Worm (Caenorhabditis elegans): ENCODE data around the gene K04D7.6.

K04D7.6 gene

DNA sequence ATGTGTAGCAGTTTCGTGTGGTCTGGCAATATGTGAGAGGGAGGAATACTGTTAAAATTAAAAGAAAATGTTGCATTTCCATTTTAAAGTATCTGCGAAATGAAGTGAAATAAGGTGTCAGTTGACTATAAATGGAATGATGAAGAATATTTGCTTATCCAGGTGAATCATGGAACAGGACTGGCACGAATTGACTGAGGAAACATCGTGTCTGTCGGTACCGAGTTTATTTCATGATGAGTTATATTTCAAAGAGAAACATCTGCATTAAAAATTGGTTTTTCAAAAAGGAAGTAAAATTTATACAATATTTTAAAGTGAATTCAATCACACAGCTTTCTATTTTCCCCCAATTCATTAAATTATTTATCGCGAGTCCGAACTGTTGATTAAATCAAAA, 21.5 kb upstream of the K04D7.6 start, which contains the start of gene F01G10.6:
F01G10.6 (minus strand) TSS at position 101 of the 400 bp plus-strand sequence.
- TF ChIP-seq ets-7 (tag; optimal IDR thresholded peaks at IDR 0.05) (no peak), tbx-37 (GFP tag; conservative IDR thresholded peaks at IDR 0.05) (no peak), hmbx-1 (tag; optimal IDR thresholded peaks at IDR 0.05) (no peak), ceh-13 (GFP tag; optimal IDR thresholded peaks at IDR 0.05) (no peak), aly-1 (tag; optimal IDR thresholded peaks at IDR 0.05) (no peak), hnd-1 (tag; optimal IDR thresholded peaks at IDR 0.05) (no peak), pes-1 (GFP tag; IDR thresholded peaks at IDR 0.05) (no peak), flt-1 (GFP tag; IDR thresholded peaks at IDR 0.05) (no peak), B0310.2 (tag; optimal IDR thresholded peaks at IDR 0.05) (no peak), tra-4 (tag; optimal IDR thresholded peaks at IDR 0.05) (no peak)

DNA sequence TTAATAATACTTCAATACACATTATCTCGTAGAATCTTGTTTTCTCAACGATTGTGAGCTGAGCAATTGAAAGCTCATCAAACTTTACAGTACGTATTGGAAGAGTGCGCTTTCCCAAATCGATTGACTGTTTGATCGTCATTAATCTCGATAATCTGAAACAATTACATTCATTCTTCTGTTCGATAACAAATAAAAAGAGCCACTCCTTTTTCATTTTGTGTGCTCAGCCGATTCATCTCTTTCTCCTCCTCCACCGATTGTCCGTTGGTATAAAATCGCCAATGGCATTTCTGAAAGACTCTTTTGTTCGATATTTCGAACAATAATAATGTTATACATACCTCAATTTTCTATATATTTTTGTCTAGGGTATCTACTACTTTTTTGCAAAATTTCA, 17.6 kb upstream of the K04D7.6 start, which contains the start of gene nas-12:
nas-12 (plus strand) TSS at position 301 of the 400 bp plus-strand sequence.
- TF ChIP-seq ama-1 (optimal IDR thresholded peaks at IDR 0.05) (no peak), scrt-1 (GFP tag; IDR thresholded peaks at IDR 0.05) (no peak), F13C5.2 (tag; optimal IDR thresholded peaks at IDR 0.05) (no peak), tbx-11 (GFP tag; IDR thresholded peaks at IDR 0.05) (no peak), ets-7 (tag; optimal IDR thresholded peaks at IDR 0.05) (no peak), flt-1 (GFP tag; IDR thresholded peaks at IDR 0.05) (no peak), aly-1 (tag; optimal IDR thresholded peaks at IDR 0.05) (no peak), B0310.2 (tag; optimal IDR thresholded peaks at IDR 0.05) (no peak), ceh-36 (tag; optimal IDR thresholded peaks at IDR 0.05) (no peak), sea-1 (GFP tag; conservative IDR thresholded peaks at IDR 0.05) (no peak), tra-4 (tag; optimal IDR thresholded peaks at IDR 0.05) (no peak), pes-1 (GFP tag; IDR thresholded peaks at IDR 0.05) (no peak), hnd-1 (tag; optimal IDR thresholded peaks at IDR 0.05) (no peak), ceh-13 (GFP tag; optimal IDR thresholded peaks at IDR 0.05) (no peak), tbx-37 (GFP tag; conservative IDR thresholded peaks at IDR 0.05) (no peak), hmg-4 (GFP tag; optimal IDR thresholded peaks at IDR 0.05) (no peak), hmbx-1 (tag; optimal IDR thresholded peaks at IDR 0.05) (no peak)

DNA sequence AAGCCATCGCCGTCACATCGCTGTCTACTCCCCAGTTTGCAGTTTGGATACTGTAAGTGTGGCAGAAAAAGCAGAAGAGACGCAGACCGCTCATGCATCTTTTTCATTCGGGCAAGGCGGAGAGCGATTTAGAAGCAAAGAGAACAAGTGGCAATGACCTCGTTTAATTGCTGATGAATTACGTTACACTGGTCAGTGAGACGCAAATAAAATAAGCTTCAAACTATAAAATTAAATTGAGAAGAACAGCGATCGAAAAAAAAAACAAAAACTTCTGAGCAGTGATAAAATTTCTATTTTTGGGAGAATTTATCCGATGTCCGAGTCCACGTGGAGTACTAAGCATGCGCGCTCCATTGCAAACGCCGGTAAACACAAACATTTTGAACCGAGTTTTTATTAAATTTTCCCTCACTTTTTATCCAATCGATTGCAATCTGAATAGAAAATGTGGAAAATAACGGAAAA, 16.1 kb upstream of the K04D7.6 start, which contains the start of gene C24F3.2:
C24F3.2 (plus strand) TSS at position 418 of the 468 bp plus-strand sequence.
- TF ChIP-seq hnd-1 (tag; optimal IDR thresholded peaks at IDR 0.05) (no peak), tbx-11 (GFP tag; IDR thresholded peaks at IDR 0.05) (no peak), tbx-37 (GFP tag; conservative IDR thresholded peaks at IDR 0.05) (no peak), ceh-36 (tag; optimal IDR thresholded peaks at IDR 0.05) (no peak), F13C5.2 (tag; optimal IDR thresholded peaks at IDR 0.05) (no peak), ama-1 (optimal IDR thresholded peaks at IDR 0.05) (no peak), pes-1 (GFP tag; IDR thresholded peaks at IDR 0.05) (no peak), tra-4 (tag; optimal IDR thresholded peaks at IDR 0.05) (no peak), flt-1 (GFP tag; IDR thresholded peaks at IDR 0.05) (no peak), ceh-13 (GFP tag; optimal IDR thresholded peaks at IDR 0.05) (no peak), sea-1 (GFP tag; conservative IDR thresholded peaks at IDR 0.05) (no peak)

DNA sequence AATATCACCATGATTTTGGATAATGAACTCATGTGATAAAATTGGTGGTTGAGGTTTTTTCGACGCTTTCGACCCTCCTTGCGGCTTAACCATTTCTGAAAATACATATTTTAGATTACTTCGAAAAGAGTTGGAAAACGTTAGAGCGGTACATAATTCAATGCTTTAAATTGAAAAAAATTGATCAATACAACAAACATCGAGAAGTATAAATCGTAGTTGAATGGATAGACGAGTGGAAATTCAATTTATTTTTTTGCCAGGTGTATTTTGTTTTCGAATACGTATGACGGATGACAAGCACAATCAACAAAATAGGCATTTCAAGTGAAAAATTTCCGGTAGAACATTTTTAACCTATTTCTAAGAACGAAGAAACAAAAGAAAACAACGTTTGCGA, 15.1 kb upstream of the K04D7.6 start, which contains the start of gene tram-1:
tram-1 (minus strand) TSS at position 101 of the 400 bp plus-strand sequence.
- TF ChIP-seq F13C5.2 (tag; optimal IDR thresholded peaks at IDR 0.05) (no peak), sea-1 (GFP tag; conservative IDR thresholded peaks at IDR 0.05) (no peak), ets-7 (tag; optimal IDR thresholded peaks at IDR 0.05) (no peak), tra-4 (tag; optimal IDR thresholded peaks at IDR 0.05) (no peak), ceh-36 (tag; optimal IDR thresholded peaks at IDR 0.05) (no peak), tbx-11 (GFP tag; IDR thresholded peaks at IDR 0.05) (no peak), ceh-13 (GFP tag; optimal IDR thresholded peaks at IDR 0.05) (no peak), scrt-1 (GFP tag; IDR thresholded peaks at IDR 0.05) (no peak), aly-1 (tag; optimal IDR thresholded peaks at IDR 0.05) (no peak), hmbx-1 (tag; optimal IDR thresholded peaks at IDR 0.05) (no peak), pes-1 (GFP tag; IDR thresholded peaks at IDR 0.05) (no peak), tbx-37 (GFP tag; conservative IDR thresholded peaks at IDR 0.05) (no peak), hnd-1 (tag; optimal IDR thresholded peaks at IDR 0.05) (no peak), hmg-4 (GFP tag; optimal IDR thresholded peaks at IDR 0.05) (no peak), flt-1 (GFP tag; IDR thresholded peaks at IDR 0.05) (no peak), B0310.2 (tag; optimal IDR thresholded peaks at IDR 0.05) (no peak)

DNA sequence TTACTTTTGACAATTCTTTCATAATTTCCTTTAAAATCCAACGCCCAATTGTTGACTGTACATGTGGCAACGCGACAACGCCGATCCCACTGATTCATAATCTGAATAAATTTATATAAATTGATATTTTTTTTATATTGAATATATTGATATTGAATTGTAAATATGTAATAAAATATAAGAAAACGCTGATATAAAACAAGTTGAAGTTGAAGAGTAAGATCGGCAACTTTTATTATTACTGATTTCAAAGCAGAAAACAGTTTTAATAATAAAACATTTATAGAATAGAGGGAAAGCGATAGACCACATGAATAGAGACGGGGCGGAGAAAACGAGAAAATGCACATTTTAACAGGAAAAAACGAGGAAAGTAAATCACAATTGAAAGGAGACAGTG, 13.1 kb upstream of the K04D7.6 start, which contains the start of gene qns-1:
qns-1 (minus strand) TSS at position 101 of the 400 bp plus-strand sequence.
- TF ChIP-seq ets-7 (tag; optimal IDR thresholded peaks at IDR 0.05) (no peak), ceh-13 (GFP tag; optimal IDR thresholded peaks at IDR 0.05) (no peak), hmbx-1 (tag; optimal IDR thresholded peaks at IDR 0.05) (no peak), tbx-37 (GFP tag; conservative IDR thresholded peaks at IDR 0.05) (no peak), tra-4 (tag; optimal IDR thresholded peaks at IDR 0.05) (no peak), tbx-11 (GFP tag; IDR thresholded peaks at IDR 0.05) (no peak), flt-1 (GFP tag; IDR thresholded peaks at IDR 0.05) (no peak), sea-1 (GFP tag; conservative IDR thresholded peaks at IDR 0.05) (no peak), ama-1 (optimal IDR thresholded peaks at IDR 0.05) (no peak), scrt-1 (GFP tag; IDR thresholded peaks at IDR 0.05) (no peak), pes-1 (GFP tag; IDR thresholded peaks at IDR 0.05) (no peak), F13C5.2 (tag; optimal IDR thresholded peaks at IDR 0.05) (no peak), hmg-4 (GFP tag; optimal IDR thresholded peaks at IDR 0.05) (no peak), ceh-36 (tag; optimal IDR thresholded peaks at IDR 0.05) (no peak), B0310.2 (tag; optimal IDR thresholded peaks at IDR 0.05) (no peak), aly-1 (tag; optimal IDR thresholded peaks at IDR 0.05) (no peak), hnd-1 (tag; optimal IDR thresholded peaks at IDR 0.05) (no peak)

DNA sequence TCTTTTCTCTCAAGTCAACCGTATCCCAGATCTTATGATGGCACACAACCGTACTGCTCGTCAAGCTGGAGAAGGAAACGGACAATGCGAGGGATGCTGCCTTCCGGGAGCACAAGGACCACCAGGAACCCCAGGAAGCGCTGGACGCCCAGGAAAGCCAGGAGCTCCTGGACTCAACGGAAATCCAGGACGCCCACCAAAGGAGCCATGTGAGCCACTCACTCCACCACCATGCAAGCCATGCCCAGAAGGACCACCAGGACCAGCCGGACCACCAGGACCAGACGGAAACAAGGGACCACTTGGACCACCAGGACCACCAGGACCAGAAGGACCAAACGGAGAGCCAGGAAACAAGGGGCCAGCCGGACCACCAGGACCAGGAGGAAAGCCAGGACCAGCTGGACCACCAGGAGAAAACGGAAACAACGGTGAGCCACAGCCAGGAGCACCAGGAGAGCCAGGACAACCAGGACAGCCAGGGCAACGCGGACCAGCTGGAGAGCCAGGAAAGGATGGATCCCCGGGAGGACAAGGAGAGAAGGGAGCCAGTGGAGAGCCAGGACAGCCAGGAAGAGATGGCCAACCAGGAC, 10.7 kb upstream of the K04D7.6 start:
- TF ChIP-seq tbx-37 (GFP tag; conservative IDR thresholded peaks at IDR 0.05) = no peak
- TF ChIP-seq ceh-13 (GFP tag; optimal IDR thresholded peaks at IDR 0.05) = no peak
- TF ChIP-seq tra-4 (tag; optimal IDR thresholded peaks at IDR 0.05) = no peak
- no peak for TF ChIP-seq sea-1 (GFP tag; conservative IDR thresholded peaks at IDR 0.05)
- TF ChIP-seq hmg-4 (GFP tag; optimal IDR thresholded peaks at IDR 0.05) = no peak
- no peak for TF ChIP-seq hmbx-1 (tag; optimal IDR thresholded peaks at IDR 0.05)
- no peak for TF ChIP-seq ceh-36 (tag; optimal IDR thresholded peaks at IDR 0.05)
- TF ChIP-seq scrt-1 (GFP tag; IDR thresholded peaks at IDR 0.05) = no peak
- TF ChIP-seq B0310.2 (tag; optimal IDR thresholded peaks at IDR 0.05) = no peak
- no peak for TF ChIP-seq tbx-11 (GFP tag; IDR thresholded peaks at IDR 0.05)
- TF ChIP-seq pes-1 (GFP tag; IDR thresholded peaks at IDR 0.05) = no peak
- no peak for TF ChIP-seq F13C5.2 (tag; optimal IDR thresholded peaks at IDR 0.05)
- no peak for TF ChIP-seq ama-1 (optimal IDR thresholded peaks at IDR 0.05)
- no peak for TF ChIP-seq flt-1 (GFP tag; IDR thresholded peaks at IDR 0.05)
- no peak for TF ChIP-seq ets-7 (tag; optimal IDR thresholded peaks at IDR 0.05)
- no peak for TF ChIP-seq hnd-1 (tag; optimal IDR thresholded peaks at IDR 0.05)
- no peak for TF ChIP-seq aly-1 (tag; optimal IDR thresholded peaks at IDR 0.05)
